Fruit fly (Drosophila melanogaster) whole organism, prepupa: ENCODE measurements around the gene nAChRalpha6.

Experiments
- Eip78C ChIP-seq: fragments of 200-800 bp; sonication (Bioruptor generic); peaks from one replicate; lab custom pipeline; 2016; ENCODE audit warnings: missing biosample characterization, missing genetic modification characterization
- Gug ChIP-seq: fragments of 200-800 bp; sonication (Bioruptor generic); IDR thresholded peaks from 2 replicates; pipeline ENCODE4 v1.3.6; 2022; ENCODE audit warnings: missing biosample characterization, missing genetic modification characterization
- Lpt ChIP-seq: fragments of 200-800 bp; sonication (Bioruptor generic); optimal IDR thresholded peaks from 3 replicates; lab custom pipeline; 2016; ENCODE audit warnings: missing biosample characterization, missing genetic modification characterization

DNA sequence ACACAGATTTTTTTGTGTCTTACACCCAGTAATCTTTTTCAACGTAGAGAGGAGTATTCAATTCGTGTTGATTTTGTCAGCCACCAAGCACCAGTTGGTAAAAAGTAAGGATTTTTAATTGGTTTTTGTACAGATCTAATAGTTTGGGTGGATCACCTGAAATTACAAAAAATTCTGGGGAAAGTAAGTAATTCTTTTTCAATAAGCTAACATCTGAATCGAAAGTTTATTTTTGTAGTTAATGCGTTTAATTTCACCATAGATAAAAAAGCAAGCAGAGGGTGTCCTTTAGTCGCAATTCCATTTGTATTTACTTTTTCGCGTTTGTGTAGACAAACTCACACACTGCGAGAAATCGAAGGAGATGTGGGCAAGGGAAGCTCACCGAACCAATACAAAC lies 131.2 kb downstream of the nAChRalpha6 start:
- TF ChIP-seq Eip78C (GFP tag; lab: Kevin White, UChicago) = peak; percentile 70
- TF ChIP-seq Lpt (GFP tag; lab: Kevin White, UChicago) = no peak
- no peak for TF ChIP-seq Gug (GFP tag; lab: Robert Waterston, UW)
